Fruit fly (Drosophila melanogaster) whole organism, wandering third instar larva: ENCODE data around the gene Tom20.

ENCODE experiments used
- Abd-B ChIP-seq: fragments of >200 bp; optimal IDR thresholded peaks from 2 replicates; lab custom pipeline; 2017; ENCODE audit warnings: missing biosample characterization, missing genetic modification characterization
- Dfd ChIP-seq: fragments of >200 bp; optimal IDR thresholded peaks from 2 replicates; lab custom pipeline; 2017; ENCODE audit warnings: missing biosample characterization, missing genetic modification characterization
- Myc ChIP-seq: fragments of >200 bp; optimal IDR thresholded peaks from 2 replicates; lab custom pipeline; 2017
- Sp1 ChIP-seq: fragments of 200-800 bp; sonication (Bioruptor generic); optimal IDR thresholded peaks from 3 replicates; lab custom pipeline; 2019; ENCODE audit warnings: missing biosample characterization, mild to moderate bottlenecking, missing genetic modification characterization, moderate library complexity
- usp ChIP-seq: fragments of >200 bp; optimal IDR thresholded peaks from 2 replicates; lab custom pipeline; 2017; ENCODE audit warnings: missing biosample characterization, missing genetic modification characterization
- woc ChIP-seq: sonication (Bioruptor generic); optimal IDR thresholded peaks from 2 replicates; lab custom pipeline; 2016; ENCODE audit warnings: missing biosample characterization, mild to moderate bottlenecking, missing genetic modification characterization

- TF ChIP-seq usp (no peak), Myc (lab: Kevin White, UChicago) (no peak), Dfd (GFP tag; lab: Kevin White, UChicago) (no peak), Sp1 (GFP tag; lab: Kevin White, UChicago) (no peak), Abd-B (GFP tag; lab: Kevin White, UChicago) (no peak), woc (no peak)
Measured at dm6 chr3L:19961805-19962204, 38.6 kb upstream of the Tom20 start.
